Worm (Caenorhabditis elegans): Measurements from ENCODE around the gene srw-144.

srw-144 gene

ce11 chrV:2941405-2941804 is 19.4 kb downstream of the srw-144 start, which contains the start of gene srw-143:
srw-143 (minus strand) TSS chrV:2941505.
- no peak for TF ChIP-seq dmd-4 (tag; optimal IDR thresholded peaks at IDR 0.05; ENCODE audit: borderline replicate concordance)
- TF ChIP-seq che-1 (tag; optimal IDR thresholded peaks at IDR 0.05): no peak
- TF ChIP-seq C08G9.2 (tag; optimal IDR thresholded peaks at IDR 0.05): no peak
- no peak for TF ChIP-seq sox-2 (GFP tag; IDR thresholded peaks at IDR 0.05)
- TF ChIP-seq unc-3 (GFP tag; conservative IDR thresholded peaks at IDR 0.05): no peak
- no peak for TF ChIP-seq unc-3 (tag; optimal IDR thresholded peaks at IDR 0.05)

DNA sequence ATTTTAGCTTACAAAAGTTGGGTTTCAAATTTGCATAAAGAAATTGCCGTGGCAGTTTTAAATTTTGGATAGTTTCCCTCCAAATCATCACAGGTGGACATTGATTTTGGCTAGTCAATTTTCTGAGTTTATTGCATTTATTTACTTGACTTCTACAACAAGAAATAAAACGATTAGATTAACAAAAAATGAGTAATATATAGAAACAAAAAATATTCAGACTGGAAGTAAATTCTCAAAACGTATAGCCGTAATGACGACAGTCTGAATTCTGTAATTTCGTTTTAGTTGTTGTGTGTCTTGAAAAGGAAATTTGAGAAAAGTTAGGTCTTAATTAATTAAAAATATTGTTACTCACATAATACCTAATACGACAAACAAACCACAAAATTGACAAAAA is 22.3 kb downstream of the srw-144 start, which contains the start of gene srw-141:
TSS of gene srw-141 (minus strand) at position 101 of the 400 bp plus-strand sequence.
- TF ChIP-seq pha-2 (tag; optimal IDR thresholded peaks at IDR 0.05) (no peak), tbx-2 (tag; optimal IDR thresholded peaks at IDR 0.05) (no peak), hlh-13 (GFP tag; optimal IDR thresholded peaks at IDR 0.05) (no peak), F13H6.1 (tag; optimal IDR thresholded peaks at IDR 0.05) (no peak), hlh-15 (tag; optimal IDR thresholded peaks at IDR 0.05) (no peak), pag-3 (tag; optimal IDR thresholded peaks at IDR 0.05; ENCODE audit: borderline replicate concordance) (no peak), pax-1 (tag; optimal IDR thresholded peaks at IDR 0.05) (no peak), ceh-2 (tag; optimal IDR thresholded peaks at IDR 0.05) (no peak), T23F11.4 (GFP tag; optimal IDR thresholded peaks at IDR 0.05) (no peak), ceh-34 (tag; optimal IDR thresholded peaks at IDR 0.05) (no peak), dmd-4 (tag; optimal IDR thresholded peaks at IDR 0.05; ENCODE audit: borderline replicate concordance) (no peak), hlh-6 (tag; optimal IDR thresholded peaks at IDR 0.05) (no peak), zip-5 (tag; optimal IDR thresholded peaks at IDR 0.05) (no peak), mec-3 (tag; optimal IDR thresholded peaks at IDR 0.05; ENCODE audit: borderline replicate concordance) (no peak), ahr-1 (tag; optimal IDR thresholded peaks at IDR 0.05) (no peak), sox-4 (tag; optimal IDR thresholded peaks at IDR 0.05) (no peak), ref-2 (tag; optimal IDR thresholded peaks at IDR 0.05) (no peak), ama-1 (optimal IDR thresholded peaks at IDR 0.05) (no peak), npax-4 (tag; optimal IDR thresholded peaks at IDR 0.05) (no peak), syd-9 (tag; optimal IDR thresholded peaks at IDR 0.05) (no peak)

DNA sequence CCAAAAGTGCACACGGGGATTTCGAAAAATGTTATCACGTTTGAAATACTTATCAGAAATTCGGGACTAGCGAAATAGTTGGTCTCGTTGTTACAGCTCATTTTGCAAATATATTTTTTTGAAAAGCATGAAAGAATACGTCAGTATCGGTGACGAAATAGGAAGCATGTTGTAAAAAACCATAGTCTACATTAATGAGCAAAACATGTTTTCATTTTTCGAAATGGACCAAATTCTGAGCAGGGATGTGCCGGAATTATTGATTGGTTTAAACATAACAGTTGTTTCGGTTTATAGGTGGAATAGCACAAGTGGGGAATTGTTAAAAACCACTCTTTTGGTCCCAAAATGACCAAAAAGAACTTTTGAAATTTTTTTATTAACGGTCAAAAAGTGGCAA is 26.7 kb downstream of the srw-144 start, which contains the start of gene srh-247:
TSS of gene srh-247 (minus strand) at position 101 of the 400 bp plus-strand sequence.
- TF ChIP-seq ceh-30 (tag; optimal IDR thresholded peaks at IDR 0.05) (no peak), che-1 (tag; optimal IDR thresholded peaks at IDR 0.05) (no peak), hlh-30 (tag; optimal IDR thresholded peaks at IDR 0.05; ENCODE audit: insufficient read depth) (no peak), F13H6.1 (tag; optimal IDR thresholded peaks at IDR 0.05) (no peak), gmeb-2 (tag; optimal IDR thresholded peaks at IDR 0.05) (no peak), ttx-3 (tag; optimal IDR thresholded peaks at IDR 0.05) (no peak), odd-2 (tag; optimal IDR thresholded peaks at IDR 0.05) (no peak), ref-2 (tag; optimal IDR thresholded peaks at IDR 0.05) (no peak), ceh-45 (GFP tag; IDR thresholded peaks at IDR 0.05) (no peak), ceh-6 (GFP tag; optimal IDR thresholded peaks at IDR 0.05) (no peak), dve-1 (tag; optimal IDR thresholded peaks at IDR 0.05) (no peak), ama-1 (optimal IDR thresholded peaks at IDR 0.05) (no peak), elt-4 (tag; optimal IDR thresholded peaks at IDR 0.05) (no peak), nhr-11 (tag; optimal IDR thresholded peaks at IDR 0.05) (no peak)

ce11 chrV:2931252-2931651 is 29.5 kb downstream of the srw-144 start, which contains the start of gene C31B8.1:
C31B8.1 (plus strand) TSS chrV:2931552.
- TF ChIP-seq pqm-1 (tag; optimal IDR thresholded peaks at IDR 0.05): no peak
- TF ChIP-seq pros-1 (tag; optimal IDR thresholded peaks at IDR 0.05): no peak
- no peak for TF ChIP-seq unc-86 (tag; optimal IDR thresholded peaks at IDR 0.05)
- no peak for TF ChIP-seq fkh-6 (tag; optimal IDR thresholded peaks at IDR 0.05)
- no peak for TF ChIP-seq ceh-14 (tag; optimal IDR thresholded peaks at IDR 0.05)
- TF ChIP-seq che-1 (tag; optimal IDR thresholded peaks at IDR 0.05): no peak
- TF ChIP-seq elt-4 (tag; optimal IDR thresholded peaks at IDR 0.05): no peak
- TF ChIP-seq pha-4 (tag; optimal IDR thresholded peaks at IDR 0.05): no peak
- no peak for TF ChIP-seq fax-1 (tag; optimal IDR thresholded peaks at IDR 0.05)
- TF ChIP-seq lim-6 (tag; optimal IDR thresholded peaks at IDR 0.05): no peak

All from whole organism, late embryonic.